Fruit fly (Drosophila melanogaster) whole organism, embryonic: ENCODE results near the gene Vti1a.

ENCODE experiments used
- C15 ChIP-seq: fragments of 200-800 bp; sonication (Bioruptor generic); IDR thresholded peaks from 3 replicates; pipeline ENCODE4 v1.3.6; 2022; ENCODE audit warnings: missing biosample characterization, missing genetic modification characterization
- CG10543 ChIP-seq: fragments of 200-800 bp; sonication (Bioruptor generic); optimal IDR thresholded peaks from 3 replicates; lab custom pipeline; 2017; ENCODE audit warnings: missing biosample characterization, mild to moderate bottlenecking, missing genetic modification characterization, moderate library complexity
- CG12104 ChIP-seq: fragments of 200-800 bp; sonication (Bioruptor generic); optimal IDR thresholded peaks from 3 replicates; lab custom pipeline; 2016; ENCODE audit warnings: missing biosample characterization, missing genetic modification characterization
- CG13287 ChIP-seq: fragments of 200-800 bp; sonication (Bioruptor generic); IDR thresholded peaks from 2 replicates; pipeline ENCODE4 v1.3.6; 2022; ENCODE audit warnings: missing biosample characterization, missing genetic modification characterization; ENCODE audit not compliant: partially characterized antibody
- CG14050 ChIP-seq: fragments of 200-800 bp; sonication (Bioruptor generic); IDR thresholded peaks from 3 replicates; pipeline ENCODE4 v1.3.6; 2022; ENCODE audit warnings: missing biosample characterization, missing genetic modification characterization
- CG14860 ChIP-seq: fragments of 200-800 bp; sonication (Bioruptor generic); IDR thresholded peaks from 3 replicates; pipeline ENCODE4 v1.3.6; 2022; ENCODE audit warnings: missing biosample characterization, missing genetic modification characterization; ENCODE audit not compliant: partially characterized antibody
- CG17361 ChIP-seq: fragments of 200-800 bp; sonication (Bioruptor generic); IDR thresholded peaks from 3 replicates; pipeline ENCODE4 v1.3.6; 2022; ENCODE audit warnings: missing biosample characterization, missing genetic modification characterization
- CG17385 ChIP-seq: fragments of 200-800 bp; sonication (Bioruptor generic); optimal IDR thresholded peaks from 3 replicates; lab custom pipeline; 2018; ENCODE audit warnings: missing biosample characterization, mild to moderate bottlenecking, missing genetic modification characterization
- CG17568 ChIP-seq: fragments of 200-800 bp; sonication (Bioruptor generic); optimal IDR thresholded peaks from 2 replicates; lab custom pipeline; 2018; ENCODE audit warnings: missing biosample characterization, mild to moderate bottlenecking, missing genetic modification characterization, moderate library complexity
- CG17829 ChIP-seq: fragments of 200-800 bp; optimal IDR thresholded peaks from 2 replicates; lab custom pipeline; 2019; ENCODE audit warnings: missing biosample characterization, mild to moderate bottlenecking, missing genetic modification characterization, moderate library complexity
- CG18599 ChIP-seq: fragments of 200-800 bp; sonication (Bioruptor generic); optimal IDR thresholded peaks from 3 replicates; lab custom pipeline; 2017; ENCODE audit warnings: missing biosample characterization, missing genetic modification characterization, mild to moderate bottlenecking, moderate library complexity, missing genetic modification reagents
- CG18619 ChIP-seq: fragments of 200-800 bp; sonication (Bioruptor generic); optimal IDR thresholded peaks from 3 replicates; lab custom pipeline; 2017; ENCODE audit warnings: missing biosample characterization, mild to moderate bottlenecking, missing genetic modification characterization
- CG2199 ChIP-seq: fragments of 200-800 bp; sonication (Bioruptor generic); IDR thresholded peaks from 3 replicates; pipeline ENCODE4 v1.3.6; 2022; ENCODE audit warnings: missing biosample characterization, missing genetic modification characterization
- CG30020 ChIP-seq: fragments of 200-800 bp; optimal IDR thresholded peaks from 2 replicates; lab custom pipeline; 2019; ENCODE audit warnings: missing biosample characterization, mild to moderate bottlenecking, missing genetic modification characterization, moderate library complexity
- CG31224 ChIP-seq: fragments of 200-800 bp; sonication (Bioruptor generic); IDR thresholded peaks from 2 replicates; pipeline ENCODE4 v1.3.6; 2022; ENCODE audit warnings: missing biosample characterization, missing genetic modification characterization
- CG3407 ChIP-seq: fragments of 200-800 bp; sonication (Bioruptor generic); optimal IDR thresholded peaks from 2 replicates; lab custom pipeline; 2018; ENCODE audit warnings: missing biosample characterization, mild to moderate bottlenecking, missing genetic modification characterization
- CG4424 ChIP-seq: fragments of 200-800 bp; sonication (Bioruptor generic); optimal IDR thresholded peaks from 3 replicates; lab custom pipeline; 2016; ENCODE audit warnings: missing biosample characterization, missing genetic modification characterization
- CG6175 ChIP-seq: fragments of 200-800 bp; sonication (Bioruptor generic); IDR thresholded peaks from 3 replicates; pipeline ENCODE4 v1.3.6; 2022; ENCODE audit warnings: missing biosample characterization, missing genetic modification characterization
- CG6854 ChIP-seq: fragments of 200-800 bp; sonication (Bioruptor generic); optimal IDR thresholded peaks from 3 replicates; lab custom pipeline; 2017; ENCODE audit warnings: missing biosample characterization, mild to moderate bottlenecking, missing genetic modification characterization
- CG7839 ChIP-seq: fragments of 200-800 bp; sonication (Bioruptor generic); optimal IDR thresholded peaks from 3 replicates; lab custom pipeline; 2018; ENCODE audit warnings: missing biosample characterization, mild to moderate bottlenecking, missing genetic modification characterization, moderate library complexity
- CG8388 ChIP-seq: fragments of 200-800 bp; sonication (Bioruptor generic); optimal IDR thresholded peaks from 2 replicates; lab custom pipeline; 2019; ENCODE audit warnings: missing biosample characterization, mild to moderate bottlenecking, missing genetic modification characterization, moderate library complexity
- CG9817 ChIP-seq: fragments of 200-800 bp; sonication (Bioruptor generic); optimal IDR thresholded peaks from 2 replicates; lab custom pipeline; 2018; ENCODE audit warnings: missing biosample characterization, mild to moderate bottlenecking, missing genetic modification characterization, moderate library complexity
- CG9876 ChIP-seq: fragments of 200-800 bp; sonication (Bioruptor generic); optimal IDR thresholded peaks from 2 replicates; lab custom pipeline; 2016; ENCODE audit warnings: missing biosample characterization, missing genetic modification characterization
- ERR ChIP-seq: fragments of 200-800 bp; sonication (Bioruptor generic); optimal IDR thresholded peaks from 2 replicates; lab custom pipeline; 2016; ENCODE audit warnings: missing biosample characterization, missing genetic modification characterization
- Ets97D ChIP-seq: fragments of 200-800 bp; sonication (Bioruptor generic); optimal IDR thresholded peaks from 3 replicates; lab custom pipeline; 2016; ENCODE audit warnings: missing biosample characterization, missing genetic modification characterization
- H15 ChIP-seq: fragments of 200-800 bp; sonication (Bioruptor generic); IDR thresholded peaks from 3 replicates; pipeline ENCODE4 v1.3.6; 2022; ENCODE audit warnings: missing biosample characterization, missing genetic modification characterization
- HHEX ChIP-seq: fragments of 200-800 bp; sonication (Bioruptor generic); optimal IDR thresholded peaks from 3 replicates; lab custom pipeline; 2017; ENCODE audit warnings: missing biosample characterization, mild to moderate bottlenecking, missing genetic modification characterization, missing genetic modification reagents
- HLH4C ChIP-seq: fragments of 200-800 bp; sonication (Bioruptor generic); IDR thresholded peaks from 3 replicates; pipeline ENCODE4 v1.3.6; 2022; ENCODE audit warnings: missing biosample characterization, missing genetic modification characterization; ENCODE audit not compliant: partially characterized antibody
- MTF-1 ChIP-seq: fragments of 200-800 bp; sonication (Bioruptor generic); optimal IDR thresholded peaks from 2 replicates; lab custom pipeline; 2018; ENCODE audit warnings: missing biosample characterization, mild to moderate bottlenecking, missing genetic modification characterization, borderline replicate concordance
- Nf-YC ChIP-seq: fragments of 200-800 bp; optimal IDR thresholded peaks from 3 replicates; lab custom pipeline; 2019; ENCODE audit warnings: missing biosample characterization, mild to moderate bottlenecking, missing genetic modification characterization, moderate library complexity
- Optix ChIP-seq: fragments of 200-800 bp; sonication (Bioruptor generic); IDR thresholded peaks from 3 replicates; pipeline ENCODE4 v1.3.6; 2022; ENCODE audit warnings: missing biosample characterization, missing genetic modification characterization
- Six4 ChIP-seq: fragments of 200-800 bp; sonication (Bioruptor generic); optimal IDR thresholded peaks from 2 replicates; lab custom pipeline; 2016; ENCODE audit warnings: missing biosample characterization, missing genetic modification characterization
- Sry-β ChIP-seq: fragments of 200-800 bp; sonication (Bioruptor generic); optimal IDR thresholded peaks from 2 replicates; lab custom pipeline; 2018; ENCODE audit warnings: missing biosample characterization, mild to moderate bottlenecking, missing genetic modification characterization, moderate library complexity
- ash1 ChIP-seq: fragments of 200-800 bp; sonication (Bioruptor generic); optimal IDR thresholded peaks from 2 replicates; lab custom pipeline; 2018; ENCODE audit warnings: missing biosample characterization, mild to moderate bottlenecking, missing genetic modification characterization
- bowl ChIP-seq: fragments of 200-800 bp; sonication (Bioruptor generic); IDR thresholded peaks from 2 replicates; pipeline ENCODE4 v1.3.6; 2022; ENCODE audit warnings: missing biosample characterization, missing genetic modification characterization
- cg ChIP-seq: fragments of 200-800 bp; sonication (Bioruptor generic); optimal IDR thresholded peaks from 3 replicates; lab custom pipeline; 2019; ENCODE audit warnings: missing biosample characterization, mild to moderate bottlenecking, missing genetic modification characterization, moderate library complexity
- ci ChIP-seq: fragments of 200-800 bp; sonication (Bioruptor generic); IDR thresholded peaks from 3 replicates; pipeline ENCODE4 v1.3.6; 2022; ENCODE audit warnings: missing biosample characterization, missing genetic modification characterization
- crc ChIP-seq: fragments of 200-800 bp; sonication (Bioruptor generic); optimal IDR thresholded peaks from 2 replicates; lab custom pipeline; 2016; ENCODE audit warnings: missing biosample characterization, missing genetic modification characterization
- fu2 ChIP-seq: fragments of 200-800 bp; sonication (Bioruptor generic); optimal IDR thresholded peaks from 2 replicates; lab custom pipeline; 2016; ENCODE audit warnings: missing biosample characterization, missing genetic modification characterization
- gfzf ChIP-seq: fragments of 200-800 bp; sonication (Bioruptor generic); optimal IDR thresholded peaks from 2 replicates; lab custom pipeline; 2016; ENCODE audit warnings: missing biosample characterization, mild to moderate bottlenecking, missing genetic modification characterization, moderate library complexity
- grn ChIP-seq: fragments of 200-800 bp; sonication (Bioruptor generic); optimal IDR thresholded peaks from 3 replicates; lab custom pipeline; 2017; ENCODE audit warnings: missing biosample characterization, missing genetic modification characterization
- gsb-n ChIP-seq: fragments of 200-800 bp; sonication (Bioruptor generic); optimal IDR thresholded peaks from 3 replicates; lab custom pipeline; 2018; ENCODE audit warnings: missing biosample characterization, mild to moderate bottlenecking, missing genetic modification characterization
- ham ChIP-seq: fragments of 200-800 bp; sonication (Bioruptor generic); IDR thresholded peaks from 2 replicates; pipeline ENCODE4 v1.3.6; 2022; ENCODE audit warnings: missing biosample characterization, missing genetic modification characterization
- hth ChIP-seq: fragments of >200 bp; optimal IDR thresholded peaks from 2 replicates; lab custom pipeline; 2017; ENCODE audit warnings: inconsistent platforms
- lmd ChIP-seq: fragments of 200-800 bp; sonication (Bioruptor generic); IDR thresholded peaks from 2 replicates; pipeline ENCODE4 v1.3.6; 2022; ENCODE audit warnings: missing biosample characterization, missing genetic modification characterization
- nom ChIP-seq: fragments of 200-800 bp; sonication (Bioruptor generic); optimal IDR thresholded peaks from 2 replicates; lab custom pipeline; 2017; ENCODE audit warnings: missing biosample characterization, missing genetic modification characterization, mild to moderate bottlenecking, moderate library complexity, missing genetic modification reagents
- pros ChIP-seq: fragments of 200-800 bp; sonication (Bioruptor generic); optimal IDR thresholded peaks from 3 replicates; lab custom pipeline; 2019; ENCODE audit warnings: missing biosample characterization, mild to moderate bottlenecking, missing genetic modification characterization, moderate library complexity
- slou ChIP-seq: fragments of 200-800 bp; sonication (Bioruptor generic); optimal IDR thresholded peaks from 3 replicates; lab custom pipeline; 2016; ENCODE audit warnings: missing biosample characterization, missing genetic modification characterization
- sob ChIP-seq: fragments of 200-800 bp; sonication (Bioruptor generic); IDR thresholded peaks from 2 replicates; pipeline ENCODE4 v1.3.6; 2022; ENCODE audit warnings: missing biosample characterization, missing genetic modification characterization
- tx ChIP-seq: fragments of 200-800 bp; sonication (Bioruptor generic); optimal IDR thresholded peaks from 2 replicates; lab custom pipeline; 2016; ENCODE audit warnings: missing biosample characterization, missing genetic modification characterization
- yki ChIP-seq: fragments of >200 bp; optimal IDR thresholded peaks from 3 replicates; lab custom pipeline; 2018

Vti1a gene

DNA sequence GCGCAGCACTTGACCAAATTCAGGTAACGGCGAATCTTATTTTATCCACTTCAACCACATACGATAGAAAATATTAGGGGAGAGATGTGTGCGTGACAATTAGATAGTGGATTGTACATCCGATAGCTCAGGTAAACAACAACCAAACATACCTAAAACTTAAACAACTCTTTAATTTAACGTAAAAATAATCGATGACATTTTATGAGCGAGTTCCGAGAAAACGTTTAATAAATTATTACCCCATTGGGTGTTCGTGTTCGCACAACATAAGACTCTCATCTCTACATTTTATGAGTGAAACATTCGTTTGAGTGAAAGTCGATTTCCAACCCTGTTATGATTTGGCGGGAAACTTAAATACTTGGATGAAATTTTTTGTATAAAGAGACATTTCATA lies 12.5 kb downstream of the Vti1a start, which contains the start of gene CG17129 (continued):
- peak; percentile 83 for TF ChIP-seq CG4424 (GFP tag; lab: Kevin White, UChicago)
- peak; percentile 45 for TF ChIP-seq gsb-n (tag; lab: Kevin White, UChicago)
- TF ChIP-seq CG3407 (GFP tag; lab: Kevin White, UChicago): peak; percentile 37
- TF ChIP-seq CG12104 (GFP tag; lab: Kevin White, UChicago): peak; percentile 70
- peak; percentile 68 for TF ChIP-seq CG8388 (GFP tag; lab: Kevin White, UChicago)
- peak; percentile 28; the same call in 1 of the 2 replicates for TF ChIP-seq bowl (GFP tag; lab: Robert Waterston, UW)
- TF ChIP-seq tx (GFP tag; lab: Kevin White, UChicago): peak; percentile 79
- peak; percentile 85 for TF ChIP-seq CG17829 (tag; lab: Kevin White, UChicago)
- TF ChIP-seq ash1 (GFP tag; lab: Kevin White, UChicago): no peak
- TF ChIP-seq CG17385 (GFP tag; lab: Kevin White, UChicago): peak; percentile 58
- peak; percentile 5 for TF ChIP-seq CG9876
- no peak for TF ChIP-seq yki (lab: Kevin White, UChicago)
- TF ChIP-seq ERR (GFP tag; lab: Kevin White, UChicago): peak; percentile 66
- peak; percentile 66 for TF ChIP-seq crc (GFP tag; lab: Kevin White, UChicago)
- TF ChIP-seq HLH4C: peak; percentile 93
- TF ChIP-seq sob (GFP tag; lab: Robert Waterston, UW): peak; percentile 88
- TF ChIP-seq C15 (GFP tag; lab: Robert Waterston, UW): no peak
- no peak for TF ChIP-seq cg (GFP tag; lab: Kevin White, UChicago)
- peak; percentile 80 for TF ChIP-seq CG17361 (GFP tag; lab: Robert Waterston, UW)
- TF ChIP-seq CG14050 (GFP tag; lab: Robert Waterston, UW): 0 out of 3 replicates have a peak, but pooled peaks have one; percentile 22
- TF ChIP-seq CG2199 (GFP tag; lab: Robert Waterston, UW): peak; percentile 15; the same call in 2 of the 3 replicates
- TF ChIP-seq CG30020: peak; percentile 52
- no peak for TF ChIP-seq MTF-1 (GFP tag; lab: Kevin White, UChicago)
- peak; percentile 94 for TF ChIP-seq CG14860 (GFP tag; lab: Robert Waterston, UW)
- TF ChIP-seq CG18619: peak; percentile 34
- TF ChIP-seq H15 (GFP tag; lab: Robert Waterston, UW): peak; percentile 75
- peak; percentile 25 for TF ChIP-seq gfzf
- TF ChIP-seq CG6175: 0 out of 3 replicates have a peak, but pooled peaks have one; percentile 57
- TF ChIP-seq CG17568: peak; percentile 68
- peak; percentile 68 for TF ChIP-seq CG9817 (tag; lab: Kevin White, UChicago)
- TF ChIP-seq ham (GFP tag; lab: Robert Waterston, UW): no peak
- peak; percentile 65 for TF ChIP-seq HHEX (GFP tag; lab: Kevin White, UChicago)
- no peak for TF ChIP-seq CG6854 (GFP tag; lab: Kevin White, UChicago)
- peak; percentile 66 for TF ChIP-seq Sry-β
- peak; percentile 67; the same call in 1 of the 3 replicates for TF ChIP-seq Optix (GFP tag; lab: Robert Waterston, UW)
- peak; percentile 74 for TF ChIP-seq Nf-YC (tag; lab: Kevin White, UChicago)
- TF ChIP-seq Six4 (GFP tag; lab: Kevin White, UChicago): peak; percentile 51
- TF ChIP-seq pros (GFP tag; lab: Kevin White, UChicago): peak; percentile 45
- peak; percentile 99 for TF ChIP-seq CG13287 (GFP tag; lab: Robert Waterston, UW)
- no peak for TF ChIP-seq slou (GFP tag; lab: Kevin White, UChicago)
- no peak for TF ChIP-seq nom (GFP tag; lab: Kevin White, UChicago)
- TF ChIP-seq CG18599 (GFP tag; lab: Kevin White, UChicago): peak; percentile 70
- no peak for TF ChIP-seq hth
- peak; percentile 73 for TF ChIP-seq Ets97D (GFP tag; lab: Kevin White, UChicago)
- TF ChIP-seq CG31224: peak; percentile 58
- peak; percentile 65 for TF ChIP-seq CG7839 (tag; lab: Kevin White, UChicago)
- TF ChIP-seq ci (GFP tag; lab: Robert Waterston, UW): peak; percentile 87
- TF ChIP-seq fu2: peak; percentile 75
- TF ChIP-seq grn (GFP tag; lab: Kevin White, UChicago): no peak
- TF ChIP-seq lmd (GFP tag; lab: Robert Waterston, UW): peak; percentile 73
- peak; percentile 35 for TF ChIP-seq CG10543 (GFP tag; lab: Kevin White, UChicago)
